Worm (Caenorhabditis elegans): ENCODE data around the gene srd-67.
A peak's percentile ranks its signal among the peaks of the same experiment; 100 is the strongest.

The srd-67 gene

DNA sequence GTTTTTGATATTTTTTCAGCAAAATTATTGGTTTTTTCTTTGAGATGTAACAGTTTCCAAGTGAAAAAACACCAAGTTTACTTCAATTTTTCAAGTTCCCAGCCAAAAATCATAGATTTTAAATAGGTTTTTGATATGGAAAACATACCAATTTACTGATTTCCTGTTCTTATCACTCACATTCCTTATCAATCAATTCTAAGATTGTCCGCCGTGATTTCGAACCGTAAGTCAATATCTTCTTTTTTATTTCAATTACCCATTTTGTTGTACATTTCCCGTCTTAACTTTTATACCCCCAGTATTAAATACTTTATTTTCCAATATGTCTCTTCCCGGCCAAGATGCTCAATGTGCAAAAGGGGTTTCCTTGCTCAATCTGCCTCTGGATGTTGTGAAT lies 21.1 kb downstream of the srd-67 start, which contains the start of gene fbxa-38:
Gene fbxa-38 (plus strand): TSS at position 195 of the 400 bp plus-strand sequence.
- TF ChIP-seq mdl-1 (tag; optimal IDR thresholded peaks at IDR 0.05) (no peak), nhr-42 (GFP tag; IDR thresholded peaks at IDR 0.05) (no peak), set-16 (GFP tag; IDR thresholded peaks at IDR 0.05) (no peak), zfp-2 (tag; optimal IDR thresholded peaks at IDR 0.05) (no peak)

ce11 chrIII:2223932-2224331 lies 21.7 kb downstream of the srd-67 start, which contains the start of gene srd-65:
srd-65 (minus strand) TSS chrIII:2224032.
- TF ChIP-seq mxl-3 (GFP tag; optimal IDR thresholded peaks at IDR 0.05) = no peak
- no peak for TF ChIP-seq egl-43 (GFP tag; IDR thresholded peaks at IDR 0.05)
- TF ChIP-seq zip-2 (tag; optimal IDR thresholded peaks at IDR 0.05) = no peak
- no peak for TF ChIP-seq attf-4 (tag; optimal IDR thresholded peaks at IDR 0.05)
- no peak for TF ChIP-seq nhr-6 (tag; optimal IDR thresholded peaks at IDR 0.05)
- TF ChIP-seq F10B5.3 (tag; optimal IDR thresholded peaks at IDR 0.05) = no peak
- TF ChIP-seq ceh-28 (tag; optimal IDR thresholded peaks at IDR 0.05) = no peak
- TF ChIP-seq F37D6.2 (tag; optimal IDR thresholded peaks at IDR 0.05) = no peak
- no peak for TF ChIP-seq ztf-11 (tag; optimal IDR thresholded peaks at IDR 0.05)
- TF ChIP-seq madf-5 (GFP tag; IDR thresholded peaks at IDR 0.05) = no peak
- TF ChIP-seq hlh-11 (tag; optimal IDR thresholded peaks at IDR 0.05) = no peak

ce11 chrIII:2219408-2219807 lies 26.2 kb downstream of the srd-67 start, which contains the start of gene fbxa-12:
fbxa-12 (plus strand) TSS chrIII:2219708.
- no peak for TF ChIP-seq nhr-76 (tag; optimal IDR thresholded peaks at IDR 0.05)
- no peak for TF ChIP-seq F37D6.2 (tag; optimal IDR thresholded peaks at IDR 0.05)
- no peak for TF ChIP-seq dve-1 (tag; optimal IDR thresholded peaks at IDR 0.05; ENCODE audit: insufficient read depth)
- TF ChIP-seq ceh-62 (tag; optimal IDR thresholded peaks at IDR 0.05) = no peak

ce11 chrIII:2212343-2212742 lies 33.3 kb downstream of the srd-67 start:
- TF ChIP-seq Y48G9A.11 (GFP tag; IDR thresholded peaks at IDR 0.05) = no peak
- peak; percentile 38 for TF ChIP-seq dve-1 (tag; optimal IDR thresholded peaks at IDR 0.05; ENCODE audit: insufficient read depth)
- no peak for TF ChIP-seq lir-3 (tag; optimal IDR thresholded peaks at IDR 0.05)
- TF ChIP-seq nhr-28 (tag; optimal IDR thresholded peaks at IDR 0.05) = peak; percentile 19
- TF ChIP-seq daf-16 (GFP tag; optimal IDR thresholded peaks at IDR 0.05) = no peak
- peak; percentile 50 for TF ChIP-seq daf-16 (tag; optimal IDR thresholded peaks at IDR 0.05)
- TF ChIP-seq php-3 (GFP tag; IDR thresholded peaks at IDR 0.05) = peak; percentile 58; the same call in 1 of the 2 replicates
- peak; percentile 29 for TF ChIP-seq mxl-3 (GFP tag; optimal IDR thresholded peaks at IDR 0.05)
- TF ChIP-seq dmd-6 (GFP tag; IDR thresholded peaks at IDR 0.05) = peak; percentile 53
- TF ChIP-seq hlh-11 (tag; optimal IDR thresholded peaks at IDR 0.05) = peak; percentile 26
- TF ChIP-seq unc-62 (GFP tag; optimal IDR thresholded peaks at IDR 0.05 in 1 of 2) = peak in 1 of 2 experiments; percentile 13
- TF ChIP-seq unc-62 (tag; optimal IDR thresholded peaks at IDR 0.05) = no peak
- TF ChIP-seq ama-1 (optimal IDR thresholded peaks at IDR 0.05) = no peak

DNA sequence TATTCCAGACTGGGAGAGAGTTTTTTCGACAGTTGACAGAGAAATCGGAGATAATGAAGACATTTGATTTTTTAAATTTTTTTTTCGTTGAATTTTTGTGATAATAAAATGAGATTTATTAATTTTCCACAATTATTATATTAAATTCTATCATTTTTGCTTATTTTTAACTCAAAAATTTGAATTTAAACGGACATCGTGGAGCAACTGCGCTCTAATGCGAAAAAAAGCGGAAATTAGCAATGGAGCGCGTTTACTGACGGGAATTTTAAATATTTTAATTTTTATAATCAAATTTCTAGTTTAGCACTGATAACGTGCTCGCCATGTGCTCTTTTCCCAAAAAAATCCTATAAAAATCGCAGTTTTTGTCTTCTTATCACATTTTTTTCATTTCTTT lies 34.5 kb downstream of the srd-67 start, which contains the start of gene C39B5.14:
Gene C39B5.14 (plus strand): TSS at position 301 of the 400 bp plus-strand sequence.
- TF ChIP-seq skn-1 (tag; optimal IDR thresholded peaks at IDR 0.05) (no peak), lin-15B (tag; optimal IDR thresholded peaks at IDR 0.05) (no peak), nhr-76 (tag; optimal IDR thresholded peaks at IDR 0.05) (no peak), nhr-11 (tag; optimal IDR thresholded peaks at IDR 0.05) (no peak), dmd-6 (GFP tag; IDR thresholded peaks at IDR 0.05) (peak; percentile 45), mdt-29 (GFP tag; IDR thresholded peaks at IDR 0.05) (no peak), lin-38 (GFP tag; IDR thresholded peaks at IDR 0.05) (peak; percentile 46), duxl-1 (tag; optimal IDR thresholded peaks at IDR 0.05; ENCODE audit: poor library complexity) (no peak), hif-1 (tag; optimal IDR thresholded peaks at IDR 0.05) (no peak), ZK546.5 (tag; optimal IDR thresholded peaks at IDR 0.05) (no peak)

Data from whole organism, L4 larva.